Worm (Caenorhabditis elegans) whole organism, L3 larva: ENCODE results near the gene clec-117.

Experiments
- ama-1 ChIP-seq: fragments of 150-350 bp; optimal IDR thresholded peaks from 2 replicates; lab custom pipeline; 2018
- ceh-16 ChIP-seq: sonication (generic microtip); optimal IDR thresholded peaks from 2 replicates; lab custom pipeline; 2017; ENCODE audit warnings: missing biosample characterization, missing genetic modification characterization
- fkh-10 ChIP-seq: sonication (generic microtip); optimal IDR thresholded peaks from 2 replicates; lab custom pipeline; 2017; ENCODE audit warnings: missing biosample characterization, missing genetic modification reagents, missing genetic modification characterization
- jun-1 ChIP-seq: fragments of 150-350 bp; optimal IDR thresholded peaks from 2 replicates; lab custom pipeline; 2014; ENCODE audit warnings: missing biosample characterization, missing genetic modification reagents, missing genetic modification characterization
- lin-39 ChIP-seq: fragments of 150-350 bp; optimal IDR thresholded peaks from 2 replicates; lab custom pipeline; 2018; ENCODE audit warnings: missing biosample characterization, missing genetic modification reagents, missing genetic modification characterization
- nhr-76 ChIP-seq: fragments of 150-350 bp; sonication (generic microtip); optimal IDR thresholded peaks from 5 replicates; lab custom pipeline; 2014; ENCODE audit warnings: missing biosample characterization, missing genetic modification characterization
- unc-62 ChIP-seq: fragments of 150-350 bp; sonication (generic microtip); optimal IDR thresholded peaks from 4 replicates; lab custom pipeline; 2014; ENCODE audit warnings: missing biosample characterization, missing genetic modification reagents, missing genetic modification characterization

DNA sequence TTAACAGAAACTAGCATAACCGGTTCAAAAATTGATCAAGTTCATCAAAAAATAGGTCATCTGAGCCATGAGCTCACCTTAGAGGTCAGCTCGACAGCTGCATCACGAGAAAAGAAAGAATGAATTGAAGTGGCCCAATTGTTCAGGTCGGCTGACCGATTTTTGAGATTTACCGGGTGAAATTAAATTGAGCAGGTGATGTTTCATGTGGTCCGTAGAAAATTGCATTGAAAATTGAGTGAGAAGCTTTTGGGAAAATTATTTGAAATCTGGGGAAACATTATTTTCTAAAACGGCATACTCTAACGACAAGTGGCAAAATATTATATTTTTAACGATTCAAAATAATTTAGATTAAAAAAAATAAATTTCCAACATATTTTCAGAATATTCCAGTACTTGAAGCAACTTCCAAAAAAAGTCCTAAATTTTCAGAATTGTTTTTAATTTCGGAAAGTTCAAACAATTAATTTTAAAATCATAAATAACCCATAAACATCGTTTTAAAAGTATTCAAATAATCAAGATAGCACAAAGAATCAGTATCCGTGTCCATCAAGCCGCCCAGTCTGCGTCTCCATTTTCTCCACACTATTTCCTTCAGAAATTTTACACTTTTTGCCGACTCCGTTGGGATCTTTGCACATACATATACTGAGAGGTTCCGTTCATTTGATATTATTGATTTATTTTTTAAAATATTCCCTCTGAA lies 29.0 kb upstream of the clec-117 start, which contains the start of gene sgcb-1:
- TF ChIP-seq unc-62 (GFP tag; lab: Kevin White, UChicago) (no peak), nhr-76 (tag; lab: Kevin White, UChicago) (no peak), ama-1 (lab: Kevin White, UChicago) (no peak), jun-1 (tag; lab: Kevin White, UChicago) (no peak), ceh-16 (no peak), lin-39 (tag; lab: Kevin White, UChicago) (no peak), fkh-10 (GFP tag; lab: Kevin White, UChicago) (no peak)
